Worm (Caenorhabditis elegans) whole organism, mixed stage, embryonic: Measurements from ENCODE around the gene C14A6.5.

Experiments used
- M03D4.4 ChIP-seq: sonication (generic microtip); optimal IDR thresholded peaks from 2 replicates; lab custom pipeline; 2017; ENCODE audit warnings: mild to moderate bottlenecking, missing genetic modification characterization, missing compliant biosample characterization
- blmp-1 ChIP-seq: fragments of 150-350 bp; optimal IDR thresholded peaks from 2 replicates; lab custom pipeline; 2014; ENCODE audit warnings: missing biosample characterization, missing genetic modification characterization
- ces-1 ChIP-seq: fragments of 150-350 bp; optimal IDR thresholded peaks from 2 replicates; lab custom pipeline; 2014; ENCODE audit warnings: missing biosample characterization, missing genetic modification reagents, missing genetic modification characterization

- TF ChIP-seq M03D4.4 (tag; lab: Kevin White, UChicago) (no peak), ces-1 (GFP tag; lab: Kevin White, UChicago) (no peak), blmp-1 (tag; lab: Kevin White, UChicago) (no peak)
Observed at ce11 chrV:18125075-18125474, 39.6 kb downstream of the C14A6.5 start, which contains the start of gene fbxa-210.
